Worm (Caenorhabditis elegans) whole organism, early embryonic: ENCODE measurements around the gene F25B5.6.

ENCODE experiments used
- ama-1 ChIP-seq: fragments of 150-350 bp; optimal IDR thresholded peaks from 2 replicates; lab custom pipeline; 2014
- ceh-13 ChIP-seq: fragments of 200-800 bp; sonication (Bioruptor generic); optimal IDR thresholded peaks from 2 replicates; lab custom pipeline; 2018; ENCODE audit warnings: mild to moderate bottlenecking, missing genetic modification characterization, missing compliant biosample characterization
- flt-1 ChIP-seq: fragments of 200-800 bp; sonication (Bioruptor generic); IDR thresholded peaks from 2 replicates; pipeline ENCODE4 v1.3.6; 2022; ENCODE audit warnings: missing genetic modification characterization, missing compliant biosample characterization
- hmbx-1 ChIP-seq: sonication (generic microtip); optimal IDR thresholded peaks from 2 replicates; lab custom pipeline; 2016; ENCODE audit warnings: mild to moderate bottlenecking, missing genetic modification characterization, missing compliant biosample characterization

DNA sequence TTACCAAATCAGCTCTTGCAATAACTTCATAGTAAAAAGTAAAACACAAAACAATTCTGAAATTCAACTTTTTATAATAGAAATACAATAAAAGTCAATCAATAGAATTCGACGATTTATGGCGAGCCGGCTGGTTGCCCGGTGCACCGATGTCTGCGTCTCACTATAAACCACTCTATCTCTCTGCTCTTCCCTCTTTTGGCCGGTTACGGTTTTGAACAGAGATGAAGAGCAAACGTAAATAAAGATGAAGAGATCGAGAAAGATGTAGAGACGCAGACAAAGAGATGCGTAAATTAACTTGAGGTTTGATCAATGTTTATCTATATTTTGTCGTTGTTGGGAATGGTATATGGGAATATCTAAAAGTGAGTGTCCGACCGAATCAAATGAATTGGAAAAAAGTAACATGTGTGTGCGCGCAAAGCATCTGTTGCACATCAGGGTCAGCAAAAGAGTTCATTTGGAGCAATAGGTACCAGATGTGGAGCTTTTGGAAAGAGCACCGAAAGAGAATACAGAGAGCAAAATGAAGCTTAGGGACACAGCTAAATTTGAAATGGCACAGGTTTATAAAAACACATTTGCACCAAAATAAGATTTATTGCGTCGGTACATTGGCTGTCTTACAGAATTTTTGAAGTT lies 31.9 kb upstream of the F25B5.6 start:
- no peak for TF ChIP-seq ceh-13 (GFP tag; lab: Kevin White, UChicago)
- no peak for TF ChIP-seq hmbx-1 (tag; lab: Kevin White, UChicago)
- no peak for TF ChIP-seq ama-1
- TF ChIP-seq flt-1 (GFP tag; lab: Robert Waterston, UW): no peak
